Worm (Caenorhabditis elegans): ENCODE results near the gene C17F4.11.

C17F4.11 gene

ce11 chrII:3244070-3244469 lies 6.8 kb downstream of the C17F4.11 start, which contains the start of gene C17F4.12:
TSS of gene C17F4.12 (minus strand) at chrII:3244170.
- no peak for TF ChIP-seq sea-2 (GFP tag; optimal IDR thresholded peaks at IDR 0.05)
- no peak for TF ChIP-seq egl-27 (tag; optimal IDR thresholded peaks at IDR 0.05)
- no peak for TF ChIP-seq nhr-237 (tag; optimal IDR thresholded peaks at IDR 0.05)
- TF ChIP-seq elt-2 (tag; optimal IDR thresholded peaks at IDR 0.05) = no peak
- no peak for TF ChIP-seq lin-15B (tag; optimal IDR thresholded peaks at IDR 0.05)
- TF ChIP-seq zag-1 (tag; optimal IDR thresholded peaks at IDR 0.05) = no peak
- no peak for TF ChIP-seq daf-12 (tag; optimal IDR thresholded peaks at IDR 0.05)
- no peak for TF ChIP-seq nhr-77 (tag; optimal IDR thresholded peaks at IDR 0.05)
- TF ChIP-seq pqm-1 (tag; optimal IDR thresholded peaks at IDR 0.05) = no peak
- TF ChIP-seq nhr-25 (tag; optimal IDR thresholded peaks at IDR 0.05) = no peak
- TF ChIP-seq unc-62 (GFP tag; optimal IDR thresholded peaks at IDR 0.05) = no peak
- TF ChIP-seq lsy-12 (tag; optimal IDR thresholded peaks at IDR 0.05) = no peak
- no peak for TF ChIP-seq ztf-11 (tag; optimal IDR thresholded peaks at IDR 0.05)
- no peak for TF ChIP-seq fkh-10 (GFP tag; optimal IDR thresholded peaks at IDR 0.05)
- no peak for TF ChIP-seq nhr-23 (tag; optimal IDR thresholded peaks at IDR 0.05)
- no peak for TF ChIP-seq snpc-4 (tag; optimal IDR thresholded peaks at IDR 0.05)
- TF ChIP-seq ztf-4 (tag; optimal IDR thresholded peaks at IDR 0.05) = no peak
- no peak for TF ChIP-seq hmg-11 (tag; optimal IDR thresholded peaks at IDR 0.05)
- TF ChIP-seq ceh-28 (tag; optimal IDR thresholded peaks at IDR 0.05) = no peak

- TF ChIP-seq fos-1 (tag; optimal IDR thresholded peaks at IDR 0.05) (peak; percentile 9), egl-5 (tag; optimal IDR thresholded peaks at IDR 0.05) (no peak), nhr-77 (tag; optimal IDR thresholded peaks at IDR 0.05) (peak; percentile 54), elt-2 (tag; optimal IDR thresholded peaks at IDR 0.05) (peak; percentile 50)
Observed at ce11 chrII:3244758-3245157, 7.5 kb downstream of the C17F4.11 start.

ce11 chrII:3245836-3246235 lies 8.6 kb downstream of the C17F4.11 start, which contains the start of gene C17F4.7:
TSS of gene C17F4.7 (minus strand) at chrII:3246015.
- TF ChIP-seq jun-1 (tag; optimal IDR thresholded peaks at IDR 0.05) = peak; percentile 71
- TF ChIP-seq pqm-1 (tag; optimal IDR thresholded peaks at IDR 0.05) = peak; percentile 96
- peak; percentile 99 for TF ChIP-seq elt-2 (tag; optimal IDR thresholded peaks at IDR 0.05)
- no peak for TF ChIP-seq nhr-23 (tag; optimal IDR thresholded peaks at IDR 0.05)
- TF ChIP-seq tbx-2 (tag; optimal IDR thresholded peaks at IDR 0.05) = no peak
- no peak for TF ChIP-seq nhr-43 (tag; optimal IDR thresholded peaks at IDR 0.05; ENCODE audit: poor library complexity, severe bottlenecking)
- TF ChIP-seq R02D3.7 (tag; optimal IDR thresholded peaks at IDR 0.05) = no peak

- no peak for TF ChIP-seq nhr-12 (tag; optimal IDR thresholded peaks at IDR 0.05)
- TF ChIP-seq fkh-2 (tag; optimal IDR thresholded peaks at IDR 0.05) = no peak
- TF ChIP-seq nhr-77 (tag; optimal IDR thresholded peaks at IDR 0.05) = no peak
- TF ChIP-seq ztf-4 (tag; optimal IDR thresholded peaks at IDR 0.05) = no peak
- TF ChIP-seq pha-4 (tag; optimal IDR thresholded peaks at IDR 0.05) = no peak
- TF ChIP-seq elt-2 (tag; optimal IDR thresholded peaks at IDR 0.05) = no peak
- TF ChIP-seq nhr-237 (tag; optimal IDR thresholded peaks at IDR 0.05) = no peak
- TF ChIP-seq nhr-43 (tag; optimal IDR thresholded peaks at IDR 0.05; ENCODE audit: poor library complexity, severe bottlenecking) = no peak
- TF ChIP-seq nhr-67 (tag; optimal IDR thresholded peaks at IDR 0.05) = no peak
- TF ChIP-seq tbx-2 (tag; optimal IDR thresholded peaks at IDR 0.05) = no peak
- TF ChIP-seq ceh-28 (tag; optimal IDR thresholded peaks at IDR 0.05) = no peak
- no peak for TF ChIP-seq skn-1 (tag; optimal IDR thresholded peaks at IDR 0.05)
- no peak for TF ChIP-seq nfya-1 (tag; optimal IDR thresholded peaks at IDR 0.05; ENCODE audit: insufficient read depth)
- no peak for TF ChIP-seq nhr-28 (tag; optimal IDR thresholded peaks at IDR 0.05)
- no peak for TF ChIP-seq mdl-1 (tag; optimal IDR thresholded peaks at IDR 0.05)
- no peak for TF ChIP-seq elt-3 (tag; optimal IDR thresholded peaks at IDR 0.05)
- TF ChIP-seq aly-2 (tag; optimal IDR thresholded peaks at IDR 0.05) = no peak
- TF ChIP-seq ceh-9 (tag; optimal IDR thresholded peaks at IDR 0.05) = no peak
- TF ChIP-seq ceh-82 (tag; optimal IDR thresholded peaks at IDR 0.05) = no peak
- TF ChIP-seq egl-5 (tag; optimal IDR thresholded peaks at IDR 0.05) = no peak
Observed at ce11 chrII:3247556-3247955, 10.3 kb downstream of the C17F4.11 start.
